Worm (Caenorhabditis elegans) whole organism, early embryonic: Measurements from ENCODE around the gene Y66D12A.10.

Source experiments
- ama-1 ChIP-seq: fragments of 150-350 bp; optimal IDR thresholded peaks from 2 replicates; lab custom pipeline; 2014
- ceh-13 ChIP-seq: fragments of 200-800 bp; sonication (Bioruptor generic); optimal IDR thresholded peaks from 2 replicates; lab custom pipeline; 2018; ENCODE audit warnings: mild to moderate bottlenecking, missing genetic modification characterization, missing compliant biosample characterization
- ceh-36 ChIP-seq: sonication (generic microtip); optimal IDR thresholded peaks from 2 replicates; lab custom pipeline; 2016; ENCODE audit warnings: missing genetic modification characterization, inconsistent platforms, missing compliant biosample characterization
- hmbx-1 ChIP-seq: sonication (generic microtip); optimal IDR thresholded peaks from 2 replicates; lab custom pipeline; 2016; ENCODE audit warnings: mild to moderate bottlenecking, missing genetic modification characterization, missing compliant biosample characterization
- sea-1 ChIP-seq: fragments of 200-800 bp; sonication (Bioruptor generic); conservative IDR thresholded peaks from 2 replicates; pipeline ENCODE4 v1.3.6; 2022; ENCODE audit warnings: missing genetic modification characterization, missing compliant biosample characterization

ce11 chrIII:11579380-11579779 lies 13.7 kb downstream of the Y66D12A.10 start:
- TF ChIP-seq ama-1 (lab: Kevin White, UChicago) (no peak), hmbx-1 (no peak), ceh-13 (GFP tag; lab: Kevin White, UChicago) (no peak), sea-1 (GFP tag; lab: Robert Waterston, UW) (no peak), ceh-36 (tag; lab: Kevin White, UChicago) (no peak)
